Worm (Caenorhabditis elegans): ENCODE data around the gene mog-4.
A peak's percentile ranks its signal among the peaks of the same experiment; 100 is the strongest.

Gene mog-4

DNA sequence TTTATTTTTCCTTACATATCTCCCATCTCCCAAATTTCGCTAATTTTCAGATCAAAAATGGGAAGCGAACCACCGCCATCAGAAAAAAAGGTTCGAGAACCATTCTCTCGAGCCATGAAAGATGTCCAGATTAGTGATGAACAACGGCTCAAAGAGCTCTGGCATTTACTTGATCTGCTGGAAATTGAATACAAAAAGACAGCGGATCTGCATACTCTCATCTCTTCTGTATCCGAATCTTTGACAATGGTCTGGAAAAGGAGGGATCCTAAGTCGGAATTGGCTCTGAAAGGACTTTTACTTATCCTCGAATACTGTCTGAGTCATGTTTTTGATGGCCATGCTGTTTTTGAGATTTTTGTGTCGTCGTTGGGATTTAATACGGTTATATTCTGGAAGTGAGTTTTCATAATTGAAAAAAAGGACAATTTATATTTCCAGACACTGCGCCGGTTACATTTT lies 39.5 kb upstream of the mog-4 start, which contains the start of gene tps-2 (continued):
- TF ChIP-seq egl-27 (tag; optimal IDR thresholded peaks at IDR 0.05) (no peak), Y105C5A.15 (GFP tag; IDR thresholded peaks at IDR 0.05) (0 out of 2 replicates have a peak, but pooled peaks have one; percentile 28)

DNA sequence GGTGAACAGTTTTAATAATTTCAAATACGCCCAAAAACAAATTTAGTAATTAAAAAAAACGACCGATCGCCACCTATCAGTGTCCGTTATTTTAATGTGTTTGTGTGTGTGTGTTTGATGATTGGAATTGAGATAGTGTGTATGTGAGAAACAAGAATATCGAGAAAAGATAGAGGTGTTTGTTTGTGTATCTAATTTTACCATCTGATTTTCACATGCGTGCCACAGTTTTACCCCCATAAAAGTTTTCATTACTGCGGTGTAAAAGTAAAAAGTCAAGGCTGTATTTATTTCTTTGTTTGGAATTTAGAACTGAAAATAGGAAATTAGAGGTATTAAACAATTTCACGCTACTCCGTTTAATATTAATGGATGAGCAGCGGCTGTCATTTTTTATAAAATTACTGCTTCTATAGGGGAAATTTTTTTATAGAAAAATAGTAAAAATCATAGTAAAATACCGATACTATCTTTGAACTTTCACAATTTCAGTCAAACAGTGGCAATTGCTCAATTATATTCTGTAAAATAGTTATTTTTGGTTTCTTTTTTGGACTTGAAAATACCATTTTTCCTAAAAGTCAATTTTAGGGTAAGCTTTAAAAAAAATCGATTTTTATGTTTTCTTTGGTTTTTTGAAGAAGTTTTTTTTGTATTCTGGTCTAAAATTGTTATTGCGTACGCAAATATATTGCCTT lies 38.7 kb upstream of the mog-4 start:
- TF ChIP-seq nhr-28 (tag; optimal IDR thresholded peaks at IDR 0.05) = peak; percentile 85
- peak; percentile 87 for TF ChIP-seq nhr-77 (tag; optimal IDR thresholded peaks at IDR 0.05)
- no peak for TF ChIP-seq tra-1 (GFP tag; IDR thresholded peaks at IDR 0.05)
- no peak for TF ChIP-seq daf-19 (GFP tag; conservative IDR thresholded peaks at IDR 0.05)
- TF ChIP-seq lin-1 (GFP tag; IDR thresholded peaks at IDR 0.05) = 0 out of 2 replicates have a peak, but pooled peaks have one; percentile 22
- TF ChIP-seq dve-1 (tag; optimal IDR thresholded peaks at IDR 0.05; ENCODE audit: insufficient read depth) = peak; percentile 15
- TF ChIP-seq hlh-11 (tag; optimal IDR thresholded peaks at IDR 0.05) = peak; percentile 34
- no peak for TF ChIP-seq F49E8.2 (tag; optimal IDR thresholded peaks at IDR 0.05; ENCODE audit: borderline replicate concordance)
- TF ChIP-seq T20F7.1 (GFP tag; optimal IDR thresholded peaks at IDR 0.05) = no peak
- TF ChIP-seq hmg-1.1 (GFP tag; IDR thresholded peaks at IDR 0.05) = no peak
- peak in 1 of 2 experiments; percentile 66 for TF ChIP-seq mdl-1 (tag; optimal IDR thresholded peaks at IDR 0.05)
- TF ChIP-seq daf-16 (GFP tag; optimal IDR thresholded peaks at IDR 0.05) = no peak
- peak; percentile 71 for TF ChIP-seq daf-16 (tag; optimal IDR thresholded peaks at IDR 0.05)
- 0 out of 2 replicates have a peak, but pooled peaks have one; percentile 30 for TF ChIP-seq zip-11 (GFP tag; IDR thresholded peaks at IDR 0.05)
- peak in 1 of 2 experiments; percentile 33 for TF ChIP-seq lsy-2 (tag; optimal IDR thresholded peaks at IDR 0.05)
- TF ChIP-seq spr-3 (GFP tag; optimal IDR thresholded peaks at IDR 0.05) = no peak
- TF ChIP-seq zfp-3 (GFP tag; conservative IDR thresholded peaks at IDR 0.05) = peak; percentile 74
- TF ChIP-seq madf-9 (GFP tag; conservative IDR thresholded peaks at IDR 0.05) = 0 out of 2 replicates have a peak, but pooled peaks have one; percentile 10
- no peak for TF ChIP-seq F10B5.3 (tag; optimal IDR thresholded peaks at IDR 0.05)
- peak; percentile 22 for TF ChIP-seq mes-2 (tag; optimal IDR thresholded peaks at IDR 0.05; ENCODE audit: poor library complexity, severe bottlenecking)
- no peak for TF ChIP-seq F26F4.8 (GFP tag; conservative IDR thresholded peaks at IDR 0.05)
- TF ChIP-seq Y5F2A.4 (GFP tag; optimal IDR thresholded peaks at IDR 0.05) = no peak
- TF ChIP-seq egl-27 (tag; optimal IDR thresholded peaks at IDR 0.05) = no peak
- TF ChIP-seq nhr-25 (tag; optimal IDR thresholded peaks at IDR 0.05; ENCODE audit: borderline replicate concordance, insufficient read depth) = no peak
- peak; percentile 61 for TF ChIP-seq pqm-1 (tag; optimal IDR thresholded peaks at IDR 0.05)
- no peak for TF ChIP-seq lin-38 (GFP tag; IDR thresholded peaks at IDR 0.05)
- TF ChIP-seq ceh-82 (tag; optimal IDR thresholded peaks at IDR 0.05) = no peak
- TF ChIP-seq snpc-4 (tag; optimal IDR thresholded peaks at IDR 0.05) = no peak
- no peak for TF ChIP-seq ZK546.5 (tag; optimal IDR thresholded peaks at IDR 0.05)
- TF ChIP-seq fkh-10 (GFP tag; optimal IDR thresholded peaks at IDR 0.05) = no peak
- TF ChIP-seq mxl-3 (GFP tag; optimal IDR thresholded peaks at IDR 0.05) = peak; percentile 28
- no peak for TF ChIP-seq ctbp-1 (GFP tag; IDR thresholded peaks at IDR 0.05)
- no peak for TF ChIP-seq rbr-2 (tag; optimal IDR thresholded peaks at IDR 0.05)
- no peak for TF ChIP-seq Y75B8A.6 (GFP tag; IDR thresholded peaks at IDR 0.05)
- TF ChIP-seq hif-1 (tag; optimal IDR thresholded peaks at IDR 0.05) = peak in 1 of 2 experiments; percentile 28
- TF ChIP-seq fos-1 (tag; optimal IDR thresholded peaks at IDR 0.05) = no peak
- peak; percentile 40 for TF ChIP-seq dmd-6 (GFP tag; IDR thresholded peaks at IDR 0.05)
- peak; percentile 74; the same call in 1 of the 2 replicates for TF ChIP-seq php-3 (GFP tag; IDR thresholded peaks at IDR 0.05)
- no peak for TF ChIP-seq lin-15B (tag; optimal IDR thresholded peaks at IDR 0.05)
- no peak for TF ChIP-seq nhr-41 (GFP tag; IDR thresholded peaks at IDR 0.05)
- TF ChIP-seq unc-39 (tag; optimal IDR thresholded peaks at IDR 0.05) = no peak
- no peak for TF ChIP-seq gei-8 (GFP tag; optimal IDR thresholded peaks at IDR 0.05)
- no peak for TF ChIP-seq aly-2 (tag; optimal IDR thresholded peaks at IDR 0.05)
- peak; percentile 97 for TF ChIP-seq aha-1 (tag)
- TF ChIP-seq nhr-6 (tag; optimal IDR thresholded peaks at IDR 0.05) = peak; percentile 1
- TF ChIP-seq zip-2 (tag; optimal IDR thresholded peaks at IDR 0.05) = no peak
- no peak for TF ChIP-seq T26A8.4 (GFP tag; IDR thresholded peaks at IDR 0.05)

Measured in whole organism, L4 larva.